Fruit fly (Drosophila melanogaster) whole organism, embryonic: Measurements from ENCODE around the gene CG6933.

Experiments used
- Bdp1 ChIP-seq: fragments of 200-800 bp; sonication (Bioruptor generic); optimal IDR thresholded peaks from 3 replicates; lab custom pipeline; 2016; ENCODE audit warnings: missing biosample characterization, missing genetic modification characterization
- Bgb ChIP-seq: fragments of 200-800 bp; sonication (Bioruptor generic); IDR thresholded peaks from 2 replicates; pipeline ENCODE4 v1.3.6; 2022; ENCODE audit warnings: missing biosample characterization, missing genetic modification characterization; ENCODE audit not compliant: partially characterized antibody
- Blimp-1 ChIP-seq: fragments of 200-800 bp; sonication (Bioruptor generic); optimal IDR thresholded peaks from 3 replicates; lab custom pipeline; 2018; ENCODE audit warnings: missing biosample characterization, missing genetic modification characterization, mild to moderate bottlenecking, moderate library complexity, missing genetic modification reagents
- CG10147 ChIP-seq: fragments of 200-800 bp; sonication (Bioruptor generic); optimal IDR thresholded peaks from 2 replicates; lab custom pipeline; 2019; ENCODE audit warnings: missing biosample characterization, mild to moderate bottlenecking, missing genetic modification characterization, moderate library complexity
- CG11085 ChIP-seq: fragments of 200-800 bp; sonication (Bioruptor generic); IDR thresholded peaks from 2 replicates; pipeline ENCODE4 v1.3.6; 2022; ENCODE audit warnings: missing biosample characterization, missing genetic modification characterization
- CG14710 ChIP-seq: fragments of 200-800 bp; sonication (Bioruptor generic); optimal IDR thresholded peaks from 3 replicates; lab custom pipeline; 2019; ENCODE audit warnings: missing biosample characterization, mild to moderate bottlenecking, missing genetic modification characterization, moderate library complexity
- CG1647 ChIP-seq: fragments of 200-800 bp; sonication (Bioruptor generic); optimal IDR thresholded peaks from 3 replicates; lab custom pipeline; 2016; ENCODE audit warnings: missing biosample characterization, missing genetic modification characterization
- CG16779 ChIP-seq: fragments of 200-800 bp; sonication (Bioruptor generic); IDR thresholded peaks from 2 replicates; pipeline ENCODE4 v1.3.6; 2022; ENCODE audit warnings: missing biosample characterization, missing genetic modification characterization
- CG17385 ChIP-seq: fragments of 200-800 bp; sonication (Bioruptor generic); optimal IDR thresholded peaks from 3 replicates; lab custom pipeline; 2018; ENCODE audit warnings: missing biosample characterization, mild to moderate bottlenecking, missing genetic modification characterization
- CG17802 ChIP-seq: fragments of 200-800 bp; sonication (Bioruptor generic); optimal IDR thresholded peaks from 2 replicates; lab custom pipeline; 2018; ENCODE audit warnings: missing biosample characterization, mild to moderate bottlenecking, missing genetic modification characterization, moderate library complexity
- CG2889 ChIP-seq: fragments of 200-800 bp; sonication (Bioruptor generic); IDR thresholded peaks from 3 replicates; pipeline ENCODE4 v1.3.6; 2022; ENCODE audit warnings: missing biosample characterization, missing genetic modification characterization
- CG31441 ChIP-seq: fragments of 200-800 bp; sonication (Bioruptor generic); IDR thresholded peaks from 2 replicates; pipeline ENCODE4 v1.3.6; 2022; ENCODE audit warnings: missing biosample characterization, missing genetic modification characterization
- CG3163 ChIP-seq: fragments of 200-800 bp; sonication (Bioruptor generic); optimal IDR thresholded peaks from 3 replicates; lab custom pipeline; 2016; ENCODE audit warnings: missing biosample characterization, missing genetic modification characterization
- CG42726 ChIP-seq: fragments of 200-800 bp; sonication (Bioruptor generic); IDR thresholded peaks from 2 replicates; pipeline ENCODE4 v1.3.6; 2022; ENCODE audit warnings: missing biosample characterization, missing genetic modification characterization; ENCODE audit not compliant: partially characterized antibody
- CG5180 ChIP-seq: fragments of 200-800 bp; sonication (Bioruptor generic); optimal IDR thresholded peaks from 3 replicates; lab custom pipeline; 2017; ENCODE audit warnings: missing biosample characterization, missing genetic modification characterization, mild to moderate bottlenecking, moderate library complexity, missing genetic modification reagents
- CG6254 ChIP-seq: fragments of 200-800 bp; sonication (Bioruptor generic); optimal IDR thresholded peaks from 3 replicates; lab custom pipeline; 2017; ENCODE audit warnings: mild to moderate bottlenecking, missing biosample characterization, missing genetic modification reagents, missing genetic modification characterization
- CG6854 ChIP-seq: fragments of 200-800 bp; sonication (Bioruptor generic); optimal IDR thresholded peaks from 3 replicates; lab custom pipeline; 2017; ENCODE audit warnings: missing biosample characterization, mild to moderate bottlenecking, missing genetic modification characterization
- CG8089 ChIP-seq: fragments of 200-800 bp; sonication (Bioruptor generic); optimal IDR thresholded peaks from 3 replicates; lab custom pipeline; 2016; ENCODE audit warnings: missing biosample characterization, missing genetic modification characterization
- CG8388 ChIP-seq: fragments of 200-800 bp; sonication (Bioruptor generic); optimal IDR thresholded peaks from 2 replicates; lab custom pipeline; 2019; ENCODE audit warnings: missing biosample characterization, mild to moderate bottlenecking, missing genetic modification characterization, moderate library complexity
- CG9932 ChIP-seq: fragments of 200-800 bp; sonication (Bioruptor generic); IDR thresholded peaks from 2 replicates; pipeline ENCODE4 v1.3.6; 2022; ENCODE audit warnings: missing biosample characterization, missing genetic modification characterization
- Dbx ChIP-seq: fragments of 200-800 bp; sonication (Bioruptor generic); IDR thresholded peaks from 3 replicates; pipeline ENCODE4 v1.3.6; 2022; ENCODE audit warnings: missing biosample characterization, missing genetic modification characterization
- Doc3 ChIP-seq: fragments of 200-800 bp; sonication (Bioruptor generic); IDR thresholded peaks from 3 replicates; pipeline ENCODE4 v1.3.6; 2022; ENCODE audit warnings: missing biosample characterization, missing genetic modification characterization; ENCODE audit not compliant: partially characterized antibody
- GATAe ChIP-seq: fragments of 200-800 bp; sonication (Bioruptor generic); conservative IDR thresholded peaks from 2 replicates; pipeline ENCODE4 v1.3.6; 2022; ENCODE audit warnings: missing biosample characterization, missing genetic modification characterization
- HLH4C ChIP-seq: fragments of 200-800 bp; sonication (Bioruptor generic); IDR thresholded peaks from 3 replicates; pipeline ENCODE4 v1.3.6; 2022; ENCODE audit warnings: missing biosample characterization, missing genetic modification characterization; ENCODE audit not compliant: partially characterized antibody
- NC2β ChIP-seq: fragments of 200-800 bp; sonication (Bioruptor generic); optimal IDR thresholded peaks from 2 replicates; lab custom pipeline; 2016; ENCODE audit warnings: missing biosample characterization, missing genetic modification characterization
- Nf-YC ChIP-seq: fragments of 200-800 bp; optimal IDR thresholded peaks from 3 replicates; lab custom pipeline; 2019; ENCODE audit warnings: missing biosample characterization, mild to moderate bottlenecking, missing genetic modification characterization, moderate library complexity
- Pdp1 ChIP-seq, 2 experiments: fragments of 200-800 bp; sonication (Bioruptor generic); optimal IDR thresholded peaks; 3 replicates each; lab custom pipeline; 2016; ENCODE audit warnings: missing biosample characterization in 2 of 2, missing genetic modification characterization in 2 of 2, mild to moderate bottlenecking in 1 of 2, moderate library complexity in 1 of 2
- Rx ChIP-seq: fragments of 200-800 bp; sonication (Bioruptor generic); IDR thresholded peaks from 2 replicates; pipeline ENCODE4 v1.3.6; 2022; ENCODE audit warnings: missing biosample characterization, missing genetic modification characterization
- Six4 ChIP-seq: fragments of 200-800 bp; sonication (Bioruptor generic); optimal IDR thresholded peaks from 2 replicates; lab custom pipeline; 2016; ENCODE audit warnings: missing biosample characterization, missing genetic modification characterization
- Trl ChIP-seq, 3 experiments: fragments of >200 bp in 2 of 3; fragments of 200-800 bp in 1 of 3; sonication (Bioruptor generic) in 1 of 3; optimal IDR thresholded peaks; 2 replicates in 1 of 3; 3 replicates in 2 of 3; lab custom pipeline; 2016 to 2017; ENCODE audit warnings: missing biosample characterization in 1 of 3, missing genetic modification characterization in 1 of 3
- eve ChIP-seq, 2 experiments: fragments of >200 bp; optimal IDR thresholded peaks; 2 replicates each; lab custom pipeline; 2017; ENCODE audit warnings: missing biosample characterization in 2 of 2, missing genetic modification characterization in 2 of 2
- gfzf ChIP-seq: fragments of 200-800 bp; sonication (Bioruptor generic); optimal IDR thresholded peaks from 2 replicates; lab custom pipeline; 2016; ENCODE audit warnings: missing biosample characterization, mild to moderate bottlenecking, missing genetic modification characterization, moderate library complexity
- grn ChIP-seq: fragments of 200-800 bp; sonication (Bioruptor generic); optimal IDR thresholded peaks from 3 replicates; lab custom pipeline; 2017; ENCODE audit warnings: missing biosample characterization, missing genetic modification characterization
- gro ChIP-seq: fragments of 200-800 bp; sonication (Bioruptor generic); optimal IDR thresholded peaks from 2 replicates; lab custom pipeline; 2016; ENCODE audit warnings: missing biosample characterization, missing genetic modification characterization
- hkb ChIP-seq, 2 experiments: fragments of 200-800 bp in 1 of 2; fragments of >200 bp in 1 of 2; sonication (Bioruptor generic) in 1 of 2; IDR thresholded peaks in 1 of 2; optimal IDR thresholded peaks in 1 of 2; 2 replicates each; pipeline versions ENCODE4 v1.3.6 to Lab custom; 2017 to 2022; ENCODE audit warnings: missing biosample characterization in 1 of 2, missing genetic modification characterization in 1 of 2
- luna ChIP-seq: fragments of 200-800 bp; sonication (Bioruptor generic); optimal IDR thresholded peaks from 2 replicates; lab custom pipeline; 2016; ENCODE audit warnings: missing biosample characterization, missing genetic modification characterization
- maf-S ChIP-seq: fragments of 200-800 bp; sonication (Bioruptor generic); optimal IDR thresholded peaks from 2 replicates; lab custom pipeline; 2016; ENCODE audit warnings: missing biosample characterization, missing genetic modification characterization
- nom ChIP-seq: fragments of 200-800 bp; sonication (Bioruptor generic); optimal IDR thresholded peaks from 2 replicates; lab custom pipeline; 2017; ENCODE audit warnings: missing biosample characterization, missing genetic modification characterization, mild to moderate bottlenecking, moderate library complexity, missing genetic modification reagents
- oc ChIP-seq: fragments of 200-800 bp; sonication (Bioruptor generic); optimal IDR thresholded peaks from 2 replicates; lab custom pipeline; 2018; ENCODE audit warnings: missing biosample characterization, mild to moderate bottlenecking, missing genetic modification characterization, moderate library complexity
- pfk ChIP-seq: fragments of 200-800 bp; sonication (Bioruptor generic); optimal IDR thresholded peaks from 2 replicates; lab custom pipeline; 2018; ENCODE audit warnings: missing biosample characterization, mild to moderate bottlenecking, missing genetic modification characterization, moderate library complexity
- pita ChIP-seq: fragments of 200-800 bp; sonication (Bioruptor generic); optimal IDR thresholded peaks from 2 replicates; lab custom pipeline; 2017; ENCODE audit warnings: missing biosample characterization, mild to moderate bottlenecking, missing genetic modification characterization
- pzg ChIP-seq: fragments of 200-800 bp; sonication (Bioruptor generic); optimal IDR thresholded peaks from 3 replicates; lab custom pipeline; 2018; ENCODE audit warnings: missing biosample characterization, mild to moderate bottlenecking, missing genetic modification characterization, moderate library complexity
- sd ChIP-seq: fragments of 200-800 bp; sonication (Bioruptor generic); optimal IDR thresholded peaks from 3 replicates; lab custom pipeline; 2018; ENCODE audit warnings: missing biosample characterization, mild to moderate bottlenecking, missing genetic modification characterization, moderate library complexity
- sim ChIP-seq: fragments of 200-800 bp; sonication (Bioruptor generic); IDR thresholded peaks from 2 replicates; pipeline ENCODE4 v1.3.6; 2022; ENCODE audit warnings: missing biosample characterization, missing genetic modification characterization
- sna ChIP-seq: fragments of 200-800 bp; sonication (Bioruptor generic); IDR thresholded peaks from 2 replicates; pipeline ENCODE4 v1.3.6; 2022; ENCODE audit warnings: missing biosample characterization, missing genetic modification characterization; ENCODE audit not compliant: partially characterized antibody
- sqz ChIP-seq: fragments of 200-800 bp; sonication (Bioruptor generic); optimal IDR thresholded peaks from 3 replicates; lab custom pipeline; 2018; ENCODE audit warnings: missing biosample characterization, mild to moderate bottlenecking, missing genetic modification characterization
- tap ChIP-seq: fragments of 200-800 bp; optimal IDR thresholded peaks from 3 replicates; lab custom pipeline; 2019; ENCODE audit warnings: missing biosample characterization, mild to moderate bottlenecking, missing genetic modification characterization, moderate library complexity
- vfl ChIP-seq: fragments of 200-800 bp; sonication (Bioruptor generic); optimal IDR thresholded peaks from 2 replicates; lab custom pipeline; 2016; ENCODE audit warnings: missing biosample characterization, missing genetic modification characterization

Gene CG6933

DNA sequence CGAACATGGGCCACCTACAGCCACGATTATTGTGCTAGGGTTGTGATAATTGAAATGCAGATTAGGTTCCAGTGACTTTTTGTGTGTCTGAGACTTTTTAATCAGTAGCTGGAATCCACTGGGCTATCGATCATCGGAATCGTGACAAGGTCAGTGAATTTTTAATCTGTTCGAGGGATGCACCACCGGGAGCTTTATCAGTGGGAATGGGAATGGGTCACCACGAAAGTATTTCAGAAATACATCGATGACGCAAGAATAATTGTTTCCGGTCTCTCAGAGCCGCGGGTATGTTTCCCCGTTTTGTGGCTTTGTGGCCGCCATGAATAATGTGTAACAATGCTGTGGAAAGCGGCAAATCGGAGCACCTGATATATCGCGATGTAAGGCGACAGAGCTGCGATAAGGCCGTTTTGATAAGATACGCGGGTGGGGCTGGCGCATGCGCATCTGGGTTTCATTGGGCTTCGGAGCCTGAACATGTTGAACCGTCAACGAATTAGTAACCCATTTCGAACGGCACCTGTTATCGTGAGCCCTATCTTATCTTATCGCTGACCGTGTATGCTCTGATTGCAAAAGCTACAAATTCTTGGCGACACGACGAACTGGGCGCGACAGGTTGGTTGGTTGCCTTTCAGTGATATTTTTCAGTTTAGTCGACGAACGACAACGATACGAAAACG is 32.2 kb downstream of the CG6933 start, which contains the start of gene Ssk (continued):
- TF ChIP-seq sim (GFP tag; lab: Robert Waterston, UW) (no peak), CG2889 (GFP tag; lab: Robert Waterston, UW) (no peak), pzg (GFP tag; lab: Kevin White, UChicago) (no peak), sqz (GFP tag; lab: Kevin White, UChicago) (no peak), vfl (GFP tag; lab: Kevin White, UChicago) (no peak), CG16779 (GFP tag; lab: Robert Waterston, UW) (no peak), CG8388 (GFP tag; lab: Kevin White, UChicago) (no peak), NC2β (GFP tag; lab: Kevin White, UChicago) (no peak), CG8089 (no peak), maf-S (GFP tag; lab: Kevin White, UChicago) (no peak), pita (GFP tag; lab: Kevin White, UChicago) (no peak), oc (tag; lab: Kevin White, UChicago) (no peak), gro (GFP tag; lab: Kevin White, UChicago) (peak; percentile 43), CG17802 (tag; lab: Kevin White, UChicago) (no peak), Bdp1 (no peak), CG14710 (tag; lab: Kevin White, UChicago) (no peak), CG10147 (peak; percentile 12), eve (GFP tag; optimal IDR thresholded peaks at IDR 0.05; lab: Kevin White, UChicago) (peak in 1 of 2 experiments; percentile 31), HLH4C (GFP tag; lab: Robert Waterston, UW) (0 out of 3 replicates have a peak, but pooled peaks have one; percentile 13), Dbx (GFP tag; lab: Robert Waterston, UW) (no peak; the same call in 2 of the 3 replicates), CG6254 (GFP tag; lab: Kevin White, UChicago) (no peak), CG9932 (no peak), CG11085 (GFP tag; lab: Robert Waterston, UW) (peak; percentile 61; the same call in 1 of the 2 replicates), Nf-YC (tag; lab: Kevin White, UChicago) (peak; percentile 45), Doc3 (GFP tag; lab: Robert Waterston, UW) (no peak), CG5180 (GFP tag; lab: Kevin White, UChicago) (peak; percentile 7), CG3163 (GFP tag; lab: Kevin White, UChicago) (no peak), pfk (GFP tag; lab: Kevin White, UChicago) (no peak), sna (no peak), hkb (optimal IDR thresholded peaks at IDR 0.05; lab: Kevin White, UChicago) (no peak), hkb (GFP tag; IDR thresholded peaks at IDR 0.05; lab: Robert Waterston, UW) (0 out of 2 replicates have a peak, but pooled peaks have one; percentile 27), GATAe (GFP tag; lab: Robert Waterston, UW) (peak; percentile 99), CG17385 (peak; percentile 22), gfzf (GFP tag; lab: Kevin White, UChicago) (no peak), CG1647 (GFP tag; lab: Kevin White, UChicago) (no peak), CG6854 (peak; percentile 45), Pdp1 (GFP tag; optimal IDR thresholded peaks at IDR 0.05; lab: Kevin White, UChicago) (peak in 1 of 2 experiments; percentile 90), sd (tag; lab: Kevin White, UChicago) (peak; percentile 90), tap (no peak), luna (GFP tag; lab: Kevin White, UChicago) (no peak), grn (GFP tag; lab: Kevin White, UChicago) (peak; percentile 98), Six4 (no peak), Trl (optimal IDR thresholded peaks at IDR 0.05; lab: Kevin White, UChicago) (no peak), Trl (GFP tag; optimal IDR thresholded peaks at IDR 0.05; lab: Kevin White, UChicago) (no peak), CG42726 (GFP tag; lab: Robert Waterston, UW) (no peak), Rx (GFP tag; lab: Robert Waterston, UW) (no peak), nom (GFP tag; lab: Kevin White, UChicago) (no peak), CG31441 (GFP tag; lab: Robert Waterston, UW) (no peak), Blimp-1 (GFP tag; lab: Kevin White, UChicago) (no peak), Bgb (GFP tag; lab: Robert Waterston, UW) (peak; percentile 37; the same call in 1 of the 2 replicates)
